Worm (Caenorhabditis elegans) whole organism, L4 larva: ENCODE data around the gene nrde-4.

ENCODE experiments used
- F10B5.3 ChIP-seq: sonication (generic microtip); optimal IDR thresholded peaks from 2 replicates; lab custom pipeline; 2016; ENCODE audit warnings: mild to moderate bottlenecking, missing genetic modification characterization, missing compliant biosample characterization
- F37D6.2 ChIP-seq: sonication (generic microtip); optimal IDR thresholded peaks from 2 replicates; lab custom pipeline; 2016; ENCODE audit warnings: mild to moderate bottlenecking, missing genetic modification characterization, missing compliant biosample characterization
- F49E8.2 ChIP-seq: sonication (generic microtip); optimal IDR thresholded peaks from 2 replicates; lab custom pipeline; 2016; ENCODE audit warnings: missing compliant biosample characterization, mild to moderate bottlenecking, missing genetic modification characterization, borderline replicate concordance
- T20F7.1 ChIP-seq: fragments of 200-800 bp; sonication (Bioruptor generic); optimal IDR thresholded peaks from 2 replicates; lab custom pipeline; 2018; ENCODE audit warnings: mild to moderate bottlenecking, missing genetic modification characterization, missing compliant biosample characterization
- T26A8.4 ChIP-seq: fragments of 200-800 bp; sonication (Bioruptor generic); IDR thresholded peaks from 2 replicates; pipeline ENCODE4 v1.3.6; 2022; ENCODE audit warnings: missing genetic modification characterization, missing compliant biosample characterization
- Y105C5A.15 ChIP-seq: fragments of 200-800 bp; sonication (Bioruptor generic); IDR thresholded peaks from 2 replicates; pipeline ENCODE4 v1.3.6; 2022; ENCODE audit warnings: missing genetic modification characterization, missing compliant biosample characterization
- ZK337.2 ChIP-seq: fragments of 200-800 bp; sonication (Bioruptor generic); IDR thresholded peaks from 2 replicates; pipeline ENCODE4 v1.3.6; 2022; ENCODE audit warnings: missing genetic modification reagents, missing genetic modification characterization, missing compliant biosample characterization
- aha-1 ChIP-seq: fragments of 150-350 bp; peaks from one replicate; lab custom pipeline; 2014; ENCODE audit warnings: missing biosample characterization, missing genetic modification characterization
- aly-2 ChIP-seq: sonication (generic microtip); optimal IDR thresholded peaks from 2 replicates; lab custom pipeline; 2018; ENCODE audit warnings: missing biosample characterization, missing genetic modification characterization
- ama-1 ChIP-seq: fragments of 150-350 bp; optimal IDR thresholded peaks from 2 replicates; lab custom pipeline; 2014; ENCODE audit warnings: inconsistent platforms, mixed read lengths
- attf-4 ChIP-seq: sonication (generic microtip); optimal IDR thresholded peaks from 3 replicates; lab custom pipeline; 2017; ENCODE audit warnings: missing biosample characterization, missing genetic modification characterization
- ceh-20 ChIP-seq: fragments of 200-800 bp; sonication (Bioruptor generic); IDR thresholded peaks from 2 replicates; pipeline ENCODE4 v1.3.6; 2022; ENCODE audit warnings: missing genetic modification reagents, missing genetic modification characterization, missing compliant biosample characterization
- ceh-82 ChIP-seq: sonication (generic microtip); optimal IDR thresholded peaks from 2 replicates; lab custom pipeline; 2017; ENCODE audit warnings: missing biosample characterization, missing genetic modification characterization
- dpl-1 ChIP-seq: fragments of 150-350 bp; optimal IDR thresholded peaks from 2 replicates; lab custom pipeline; 2014; ENCODE audit warnings: missing biosample characterization, missing genetic modification reagents, missing genetic modification characterization
- duxl-1 ChIP-seq: sonication (generic microtip); optimal IDR thresholded peaks from 2 replicates; lab custom pipeline; 2016; ENCODE audit warnings: mild to moderate bottlenecking, missing genetic modification characterization, moderate library complexity, missing compliant biosample characterization; ENCODE audit not compliant: poor library complexity
- dve-1 ChIP-seq: sonication (generic microtip); optimal IDR thresholded peaks from 2 replicates; lab custom pipeline; 2017; ENCODE audit warnings: antibody characterized with exemption, mild to moderate bottlenecking, missing genetic modification characterization, missing compliant biosample characterization; ENCODE audit not compliant: insufficient read depth
- fkh-10 ChIP-seq: fragments of 150-350 bp; optimal IDR thresholded peaks from 2 replicates; lab custom pipeline; 2014; ENCODE audit warnings: missing biosample characterization, missing genetic modification reagents, missing genetic modification characterization
- fos-1 ChIP-seq: fragments of 150-350 bp; optimal IDR thresholded peaks from 2 replicates; lab custom pipeline; 2014; ENCODE audit warnings: missing biosample characterization, missing genetic modification characterization
- gei-8 ChIP-seq: fragments of 200-800 bp; sonication (Bioruptor generic); optimal IDR thresholded peaks from 2 replicates; lab custom pipeline; 2018; ENCODE audit warnings: mild to moderate bottlenecking, missing genetic modification characterization, missing compliant biosample characterization
- hif-1 ChIP-seq, 2 experiments: sonication (generic microtip); optimal IDR thresholded peaks; 2 replicates each; lab custom pipeline; 2016 to 2017; ENCODE audit warnings: missing compliant biosample characterization in 2 of 2, missing genetic modification characterization in 2 of 2, missing genetic modification reagents in 2 of 2, missing genotype in 2 of 2, mild to moderate bottlenecking in 1 of 2
- hlh-11 ChIP-seq: fragments of 200-800 bp; sonication (Bioruptor generic); optimal IDR thresholded peaks from 2 replicates; lab custom pipeline; 2018; ENCODE audit warnings: mild to moderate bottlenecking, missing genetic modification characterization, missing compliant biosample characterization
- hlh-30 ChIP-seq: sonication (generic microtip); optimal IDR thresholded peaks from 2 replicates; lab custom pipeline; 2017; ENCODE audit warnings: antibody characterized with exemption, mild to moderate bottlenecking, missing genetic modification characterization, missing compliant biosample characterization; ENCODE audit not compliant: insufficient read depth
- hmg-1.1 ChIP-seq: fragments of 200-800 bp; sonication (Bioruptor generic); IDR thresholded peaks from 2 replicates; pipeline ENCODE4 v1.3.6; 2022; ENCODE audit warnings: missing genetic modification reagents, missing genetic modification characterization, missing compliant biosample characterization
- lin-13 ChIP-seq: fragments of 150-350 bp; optimal IDR thresholded peaks from 2 replicates; lab custom pipeline; 2014; ENCODE audit warnings: missing biosample characterization, missing genetic modification reagents, missing genetic modification characterization
- lin-29 ChIP-seq: fragments of 200-800 bp; sonication (Bioruptor generic); IDR thresholded peaks from 2 replicates; pipeline ENCODE4 v1.3.6; 2022; ENCODE audit warnings: missing genetic modification reagents, missing genetic modification characterization, missing compliant biosample characterization
- lin-38 ChIP-seq: fragments of 200-800 bp; sonication (Bioruptor generic); IDR thresholded peaks from 2 replicates; pipeline ENCODE4 v1.3.6; 2022; ENCODE audit warnings: missing genetic modification reagents, missing genetic modification characterization, missing compliant biosample characterization
- lir-3 ChIP-seq: sonication (generic microtip); optimal IDR thresholded peaks from 2 replicates; lab custom pipeline; 2016; ENCODE audit warnings: mild to moderate bottlenecking, missing genetic modification characterization, missing compliant biosample characterization
- lsy-2 ChIP-seq, 2 experiments: fragments of 150-350 bp in 1 of 2; sonication (generic microtip) in 1 of 2; optimal IDR thresholded peaks; 2 replicates each; lab custom pipeline; 2014 to 2017; ENCODE audit warnings: missing biosample characterization in 2 of 2, missing genetic modification characterization in 2 of 2
- mdt-29 ChIP-seq: fragments of 200-800 bp; sonication (Bioruptor generic); IDR thresholded peaks from 2 replicates; pipeline ENCODE4 v1.3.6; 2022; ENCODE audit warnings: missing genetic modification reagents, missing genetic modification characterization, missing compliant biosample characterization
- mep-1 ChIP-seq: fragments of 150-350 bp; sonication (generic microtip); optimal IDR thresholded peaks from 3 replicates; lab custom pipeline; 2014; ENCODE audit warnings: missing biosample characterization, missing genetic modification characterization
- mes-2 ChIP-seq: sonication (generic microtip); optimal IDR thresholded peaks from 2 replicates; lab custom pipeline; 2016; ENCODE audit warnings: missing genotype, mild to moderate bottlenecking, missing genetic modification characterization, missing compliant biosample characterization; ENCODE audit not compliant: poor library complexity, severe bottlenecking
- mxl-3 ChIP-seq: fragments of 200-800 bp; sonication (Bioruptor generic); optimal IDR thresholded peaks from 2 replicates; lab custom pipeline; 2018; ENCODE audit warnings: mild to moderate bottlenecking, missing genetic modification characterization, missing compliant biosample characterization
- nhr-102 ChIP-seq: sonication (generic microtip); optimal IDR thresholded peaks from 2 replicates; lab custom pipeline; 2016; ENCODE audit warnings: mild to moderate bottlenecking, missing genetic modification characterization, moderate library complexity, missing compliant biosample characterization
- nhr-11 ChIP-seq: fragments of 150-350 bp; optimal IDR thresholded peaks from 2 replicates; lab custom pipeline; 2014; ENCODE audit warnings: missing biosample characterization, missing genetic modification characterization
- nhr-25 ChIP-seq: sonication (generic microtip); optimal IDR thresholded peaks from 2 replicates; lab custom pipeline; 2017; ENCODE audit warnings: missing genetic modification characterization, mild to moderate bottlenecking, missing compliant biosample characterization, antibody characterized with exemption, moderate library complexity, borderline replicate concordance; ENCODE audit not compliant: insufficient read depth
- nhr-28 ChIP-seq: fragments of 150-350 bp; optimal IDR thresholded peaks from 2 replicates; lab custom pipeline; 2014; ENCODE audit warnings: missing biosample characterization, missing genetic modification characterization
- nhr-41 ChIP-seq: fragments of 200-800 bp; sonication (Bioruptor generic); IDR thresholded peaks from 2 replicates; pipeline ENCODE4 v1.3.6; 2022; ENCODE audit warnings: missing genetic modification reagents, missing genetic modification characterization, missing compliant biosample characterization
- nhr-48 ChIP-seq: sonication (generic microtip); optimal IDR thresholded peaks from 2 replicates; lab custom pipeline; 2016; ENCODE audit warnings: mild to moderate bottlenecking, missing genetic modification characterization, missing compliant biosample characterization
- nhr-6 ChIP-seq: fragments of 150-350 bp; optimal IDR thresholded peaks from 2 replicates; lab custom pipeline; 2014; ENCODE audit warnings: missing biosample characterization, missing genetic modification characterization
- nhr-77 ChIP-seq: fragments of 150-350 bp; optimal IDR thresholded peaks from 2 replicates; lab custom pipeline; 2014; ENCODE audit warnings: missing biosample characterization, missing genetic modification characterization
- pha-4 ChIP-seq, 2 experiments: fragments of 150-350 bp in 1 of 2; fragments of 200-800 bp in 1 of 2; sonication (Bioruptor generic) in 1 of 2; IDR thresholded peaks in 1 of 2; optimal IDR thresholded peaks in 1 of 2; 2 replicates each; pipeline versions ENCODE4 v1.3.6 to Lab custom; 2014 to 2022; ENCODE audit warnings: missing genetic modification characterization in 2 of 2, missing genetic modification reagents in 2 of 2, missing biosample characterization in 1 of 2, missing compliant biosample characterization in 1 of 2
- pqm-1 ChIP-seq: sonication (generic microtip); optimal IDR thresholded peaks from 2 replicates; lab custom pipeline; 2017; ENCODE audit warnings: missing biosample characterization, missing genetic modification characterization
- rbr-2 ChIP-seq: sonication (generic microtip); optimal IDR thresholded peaks from 2 replicates; lab custom pipeline; 2016; ENCODE audit warnings: missing genotype, missing genetic modification characterization, missing compliant biosample characterization
- saeg-2 ChIP-seq: fragments of 200-800 bp; sonication (Bioruptor generic); IDR thresholded peaks from 2 replicates; pipeline ENCODE4 v1.3.6; 2022; ENCODE audit warnings: missing genetic modification reagents, missing genetic modification characterization, missing compliant biosample characterization
- tra-1 ChIP-seq: fragments of 200-800 bp; sonication (Bioruptor generic); IDR thresholded peaks from 2 replicates; pipeline ENCODE4 v1.3.6; 2022; ENCODE audit warnings: missing genetic modification reagents, missing genetic modification characterization, missing compliant biosample characterization
- unc-130 ChIP-seq: sonication (generic microtip); optimal IDR thresholded peaks from 2 replicates; lab custom pipeline; 2016; ENCODE audit warnings: missing genetic modification reagents, missing genetic modification characterization, missing compliant biosample characterization
- vab-7 ChIP-seq: fragments of 200-800 bp; sonication (Bioruptor generic); IDR thresholded peaks from 2 replicates; pipeline ENCODE4 v1.3.6; 2022; ENCODE audit warnings: missing genetic modification reagents, missing genetic modification characterization, missing compliant biosample characterization
- zip-2 ChIP-seq: fragments of 150-350 bp; optimal IDR thresholded peaks from 2 replicates; lab custom pipeline; 2014; ENCODE audit warnings: missing biosample characterization, missing genetic modification characterization
- ztf-7 ChIP-seq: fragments of 150-350 bp; optimal IDR thresholded peaks from 2 replicates; lab custom pipeline; 2014; ENCODE audit warnings: missing biosample characterization, missing genetic modification characterization

nrde-4 gene

ce11 chrIV:7654212-7654778 lies at the start of gene nrde-4:
TSS of gene nrde-4 (minus strand) at chrIV:7654262.
- no peak for TF ChIP-seq lir-3
- TF ChIP-seq aha-1 (tag; lab: Kevin White, UChicago): no peak
- peak; percentile 13 for TF ChIP-seq lin-13 (GFP tag; lab: Kevin White, UChicago)
- TF ChIP-seq rbr-2: peak; percentile 51
- peak; percentile 46 for TF ChIP-seq dve-1 (tag; lab: Kevin White, UChicago)
- no peak for TF ChIP-seq attf-4 (tag; lab: Kevin White, UChicago)
- TF ChIP-seq T20F7.1: peak; percentile 15
- peak; percentile 6 for TF ChIP-seq pqm-1 (tag; lab: Kevin White, UChicago)
- TF ChIP-seq fkh-10 (GFP tag; lab: Kevin White, UChicago): no peak
- TF ChIP-seq dpl-1 (GFP tag; lab: Kevin White, UChicago): peak; percentile 62
- peak; percentile 96 for TF ChIP-seq lin-38 (GFP tag; lab: Robert Waterston, UW)
- TF ChIP-seq hlh-30: peak; percentile 49
- TF ChIP-seq nhr-6 (tag; lab: Kevin White, UChicago): peak; percentile 86
- peak; percentile 52 for TF ChIP-seq nhr-25 (tag; lab: Kevin White, UChicago)
- peak; percentile 86 for TF ChIP-seq nhr-77 (tag; lab: Kevin White, UChicago)
- no peak for TF ChIP-seq mdt-29
- peak in 1 of 2 experiments; percentile 74 for TF ChIP-seq lsy-2 (tag; optimal IDR thresholded peaks at IDR 0.05; lab: Kevin White, UChicago)
- peak; percentile 94 for TF ChIP-seq mes-2 (tag; lab: Kevin White, UChicago)
- no peak for TF ChIP-seq saeg-2 (GFP tag; lab: Robert Waterston, UW)
- TF ChIP-seq hlh-11: peak; percentile 63
- peak; percentile 55 for TF ChIP-seq unc-130 (GFP tag; lab: Kevin White, UChicago)
- no peak for TF ChIP-seq nhr-48 (tag; lab: Kevin White, UChicago)
- no peak for TF ChIP-seq ceh-20 (GFP tag; lab: Robert Waterston, UW)
- TF ChIP-seq ama-1 (lab: Kevin White, UChicago): no peak
- TF ChIP-seq nhr-11 (tag; lab: Kevin White, UChicago): peak; percentile 46
- no peak for TF ChIP-seq F49E8.2
- peak; percentile 64 for TF ChIP-seq nhr-28
- TF ChIP-seq mxl-3 (GFP tag; lab: Kevin White, UChicago): peak; percentile 24
- peak; percentile 35; the same call in 1 of the 2 replicates for TF ChIP-seq pha-4 (GFP tag; IDR thresholded peaks at IDR 0.05; lab: Robert Waterston, UW)
- TF ChIP-seq pha-4 (tag; optimal IDR thresholded peaks at IDR 0.05; lab: Kevin White, UChicago): peak; percentile 42
- no peak for TF ChIP-seq lin-29
- TF ChIP-seq mep-1 (tag; lab: Kevin White, UChicago): peak; percentile 82
- peak; percentile 8 for TF ChIP-seq nhr-102 (tag; lab: Kevin White, UChicago)
- no peak for TF ChIP-seq nhr-41 (GFP tag; lab: Robert Waterston, UW)
- peak in 1 of 2 experiments; percentile 71 for TF ChIP-seq hif-1 (tag; optimal IDR thresholded peaks at IDR 0.05; lab: Kevin White, UChicago)
- no peak for TF ChIP-seq Y105C5A.15 (GFP tag; lab: Robert Waterston, UW)
- no peak for TF ChIP-seq vab-7 (GFP tag; lab: Robert Waterston, UW)
- 0 out of 2 replicates have a peak, but pooled peaks have one; percentile 32 for TF ChIP-seq hmg-1.1 (GFP tag; lab: Robert Waterston, UW)
- no peak for TF ChIP-seq gei-8 (GFP tag; lab: Kevin White, UChicago)

- TF ChIP-seq duxl-1: no peak
- TF ChIP-seq ZK337.2 (GFP tag; lab: Robert Waterston, UW): no peak
- TF ChIP-seq dve-1 (tag; lab: Kevin White, UChicago): no peak
- no peak for TF ChIP-seq zip-2 (tag; lab: Kevin White, UChicago)
- TF ChIP-seq fos-1 (tag; lab: Kevin White, UChicago): no peak
- TF ChIP-seq ama-1 (lab: Kevin White, UChicago): no peak
- no peak for TF ChIP-seq F10B5.3 (tag; lab: Kevin White, UChicago)
- no peak for TF ChIP-seq ceh-82
- TF ChIP-seq fkh-10 (GFP tag; lab: Kevin White, UChicago): no peak
- TF ChIP-seq mes-2 (tag; lab: Kevin White, UChicago): no peak
- TF ChIP-seq aly-2 (tag; lab: Kevin White, UChicago): no peak
- no peak for TF ChIP-seq ztf-7 (tag; lab: Kevin White, UChicago)
- no peak for TF ChIP-seq tra-1 (GFP tag; lab: Robert Waterston, UW)
- no peak for TF ChIP-seq lin-13 (GFP tag; lab: Kevin White, UChicago)
- TF ChIP-seq T26A8.4 (GFP tag; lab: Robert Waterston, UW): no peak
- TF ChIP-seq F37D6.2: no peak
- TF ChIP-seq nhr-102 (tag; lab: Kevin White, UChicago): no peak
These were observed 44.3 kb upstream of the nrde-4 start, which contains the start of gene flp-13 for ce11 chrIV:7698320-7698719. TSS of gene flp-13 (minus strand) at chrIV:7698420.
